Worm (Caenorhabditis elegans) whole organism, L1 larva: ENCODE measurements around the gene dct-15.
A peak's percentile ranks its signal among the peaks of the same experiment; 100 is the strongest.

ENCODE experiments used
- dsc-1 ChIP-seq: sonication (generic microtip); optimal IDR thresholded peaks from 2 replicates; lab custom pipeline; 2016; ENCODE audit warnings: mild to moderate bottlenecking, missing genetic modification characterization, missing compliant biosample characterization
- efl-1 ChIP-seq, 4 experiments: fragments of 150-350 bp; optimal IDR thresholded peaks in 3 of 4; peaks in 1 of 4; 1 replicate in 1 of 4; 2 replicates in 3 of 4; lab custom pipeline; 2014; ENCODE audit warnings: missing biosample characterization in 2 of 4, missing genetic modification characterization in 2 of 4, missing genetic modification reagents in 2 of 4
- egl-27 ChIP-seq, 2 experiments: fragments of 150-350 bp in 1 of 2; sonication (generic microtip); optimal IDR thresholded peaks; 3 replicates each; lab custom pipeline; 2017 to 2018; ENCODE audit warnings: missing biosample characterization in 2 of 2, missing genetic modification characterization in 2 of 2, missing genetic modification reagents in 2 of 2
- mab-9 ChIP-seq: fragments of 200-800 bp; sonication (Bioruptor generic); IDR thresholded peaks from 2 replicates; pipeline ENCODE4 v1.3.6; 2022; ENCODE audit warnings: missing genetic modification reagents, missing genetic modification characterization, missing compliant biosample characterization
- nhr-12 ChIP-seq: sonication (generic microtip); optimal IDR thresholded peaks from 2 replicates; lab custom pipeline; 2017; ENCODE audit warnings: missing biosample characterization, missing genetic modification characterization
- nhr-71 ChIP-seq: sonication (generic microtip); optimal IDR thresholded peaks from 2 replicates; lab custom pipeline; 2016; ENCODE audit warnings: mild to moderate bottlenecking, missing genetic modification characterization, moderate library complexity, missing compliant biosample characterization
- ztf-11 ChIP-seq, 2 experiments: sonication (generic microtip); optimal IDR thresholded peaks; 2 replicates each; lab custom pipeline; 2016 to 2017; ENCODE audit warnings: missing genetic modification characterization in 2 of 2, missing biosample characterization in 1 of 2, missing compliant biosample characterization in 1 of 2

- TF ChIP-seq egl-27 (tag; optimal IDR thresholded peaks at IDR 0.05; lab: Kevin White, UChicago) (no peak), dsc-1 (peak; percentile 54), mab-9 (GFP tag; lab: Robert Waterston, UW) (no peak), nhr-71 (peak; percentile 40), efl-1 (optimal IDR thresholded peaks at IDR 0.05; lab: Kevin White, UChicago) (no peak), efl-1 (GFP tag; optimal IDR thresholded peaks at IDR 0.05 in 1 of 2; lab: Kevin White, UChicago) (no peak), ztf-11 (tag; optimal IDR thresholded peaks at IDR 0.05; lab: Kevin White, UChicago) (no peak), nhr-12 (tag; lab: Kevin White, UChicago) (no peak)
Measured at ce11 chrIV:9798307-9798706, 12.2 kb downstream of the dct-15 start.
